Fruit fly (Drosophila melanogaster) whole organism, wandering third instar larva: ENCODE results near the gene AGO2.

Source experiments
- Abd-B ChIP-seq: fragments of >200 bp; optimal IDR thresholded peaks from 2 replicates; lab custom pipeline; 2017; ENCODE audit warnings: missing biosample characterization, missing genetic modification characterization
- CG32264 ChIP-seq: fragments of 200-800 bp; sonication (Bioruptor generic); optimal IDR thresholded peaks from 2 replicates; lab custom pipeline; 2016; ENCODE audit warnings: missing biosample characterization, missing genetic modification characterization
- CG9705 ChIP-seq: fragments of 200-800 bp; sonication (Bioruptor generic); optimal IDR thresholded peaks from 2 replicates; lab custom pipeline; 2018; ENCODE audit warnings: missing biosample characterization, mild to moderate bottlenecking, missing genetic modification characterization
- CrebA ChIP-seq: fragments of 200-800 bp; sonication (Bioruptor generic); optimal IDR thresholded peaks from 2 replicates; lab custom pipeline; 2016; ENCODE audit warnings: missing biosample characterization, mild to moderate bottlenecking, missing genetic modification characterization, borderline replicate concordance
- Dfd ChIP-seq: fragments of >200 bp; optimal IDR thresholded peaks from 2 replicates; lab custom pipeline; 2017; ENCODE audit warnings: missing biosample characterization, missing genetic modification characterization
- Dif ChIP-seq: fragments of 200-275, 200-300 bp; sonication (Bioruptor generic); optimal IDR thresholded peaks from 2 replicates; lab custom pipeline; 2018; ENCODE audit warnings: missing biosample characterization, missing genetic modification characterization; ENCODE audit not compliant: partially characterized antibody
- HLH106 ChIP-seq: fragments of 200-800 bp; optimal IDR thresholded peaks from 3 replicates; lab custom pipeline; 2019; ENCODE audit warnings: missing biosample characterization, mild to moderate bottlenecking, missing genetic modification characterization, moderate library complexity
- Hr83 ChIP-seq: fragments of 200-300 bp; sonication (Bioruptor generic); optimal IDR thresholded peaks from 2 replicates; lab custom pipeline; 2016; ENCODE audit warnings: missing biosample characterization, mild to moderate bottlenecking, missing genetic modification characterization, moderate library complexity; ENCODE audit not compliant: poor library complexity, severe bottlenecking
- Myc ChIP-seq: fragments of >200 bp; optimal IDR thresholded peaks from 2 replicates; lab custom pipeline; 2017
- N ChIP-seq: fragments of >200 bp; optimal IDR thresholded peaks from 2 replicates; lab custom pipeline; 2018; ENCODE audit warnings: missing biosample characterization, missing external identifiers, missing genetic modification characterization
- OdsH ChIP-seq: fragments of 200-800 bp; sonication (Bioruptor generic); optimal IDR thresholded peaks from 2 replicates; lab custom pipeline; 2016; ENCODE audit warnings: missing biosample characterization, mild to moderate bottlenecking, missing genetic modification characterization
- Rel ChIP-seq, 2 experiments: fragments of 200-800 bp; sonication (Bioruptor generic) in 1 of 2; optimal IDR thresholded peaks; 2 replicates in 1 of 2; 3 replicates in 1 of 2; lab custom pipeline; 2016 to 2019; ENCODE audit warnings: mild to moderate bottlenecking in 2 of 2, missing biosample characterization in 2 of 2, missing genetic modification characterization in 2 of 2, moderate library complexity in 1 of 2
- Sp1 ChIP-seq: fragments of 200-800 bp; sonication (Bioruptor generic); optimal IDR thresholded peaks from 3 replicates; lab custom pipeline; 2019; ENCODE audit warnings: missing biosample characterization, mild to moderate bottlenecking, missing genetic modification characterization, moderate library complexity
- br ChIP-seq: fragments of 200-800 bp; sonication (Bioruptor generic); optimal IDR thresholded peaks from 2 replicates; lab custom pipeline; 2016; ENCODE audit warnings: missing biosample characterization, missing genetic modification characterization
- brk ChIP-seq: fragments of 200-800 bp; sonication (Bioruptor generic); optimal IDR thresholded peaks from 2 replicates; lab custom pipeline; 2016; ENCODE audit warnings: missing biosample characterization, mild to moderate bottlenecking, missing genetic modification characterization
- dmrt93B ChIP-seq: fragments of 200-800 bp; sonication (Bioruptor generic); optimal IDR thresholded peaks from 2 replicates; lab custom pipeline; 2018; ENCODE audit warnings: missing biosample characterization, mild to moderate bottlenecking, missing genetic modification characterization
- dsf ChIP-seq: sonication (Bioruptor generic); optimal IDR thresholded peaks from 2 replicates; lab custom pipeline; 2016; ENCODE audit warnings: missing biosample characterization, missing genetic modification characterization, borderline replicate concordance
- foxo ChIP-seq, 2 experiments: fragments of 200-800 bp; sonication (Bioruptor generic); optimal IDR thresholded peaks; 2 replicates in 1 of 2; 3 replicates in 1 of 2; lab custom pipeline; 2016 to 2017; ENCODE audit warnings: missing biosample characterization in 2 of 2, missing genetic modification characterization in 2 of 2
- fru ChIP-seq: fragments of 200-800 bp; sonication (Bioruptor generic); optimal IDR thresholded peaks from 3 replicates; lab custom pipeline; 2016; ENCODE audit warnings: missing biosample characterization, mild to moderate bottlenecking, missing genetic modification characterization
- h ChIP-seq: fragments of 200-800 bp; sonication (Bioruptor generic); optimal IDR thresholded peaks from 3 replicates; lab custom pipeline; 2016; ENCODE audit warnings: missing biosample characterization, mild to moderate bottlenecking, missing genetic modification characterization
- jim ChIP-seq: fragments of 175-275, 200-325 bp; sonication (Bioruptor generic); optimal IDR thresholded peaks from 2 replicates; lab custom pipeline; 2016; ENCODE audit warnings: missing biosample characterization, mild to moderate bottlenecking, missing genetic modification characterization
- lola ChIP-seq: fragments of >200 bp; optimal IDR thresholded peaks from 2 replicates; lab custom pipeline; 2017; ENCODE audit warnings: missing biosample characterization, missing genetic modification characterization
- pan ChIP-seq: fragments of >200 bp; optimal IDR thresholded peaks from 2 replicates; lab custom pipeline; 2017
- psq ChIP-seq: fragments of 200-800 bp; sonication (Bioruptor generic); optimal IDR thresholded peaks from 3 replicates; lab custom pipeline; 2017; ENCODE audit warnings: missing biosample characterization, mild to moderate bottlenecking, missing genetic modification characterization, moderate library complexity
- rgr ChIP-seq: fragments of 200-800 bp; sonication (Bioruptor generic); optimal IDR thresholded peaks from 3 replicates; lab custom pipeline; 2016; ENCODE audit warnings: missing biosample characterization, mild to moderate bottlenecking, missing genetic modification characterization
- sage ChIP-seq: fragments of 200-800 bp; sonication (Bioruptor generic); optimal IDR thresholded peaks from 2 replicates; lab custom pipeline; 2016; ENCODE audit warnings: missing biosample characterization, mild to moderate bottlenecking, missing genetic modification characterization
- sv ChIP-seq: fragments of 200-800 bp; sonication (Bioruptor generic); optimal IDR thresholded peaks from 3 replicates; lab custom pipeline; 2016; ENCODE audit warnings: missing biosample characterization, missing genetic modification characterization
- tai ChIP-seq: sonication (Bioruptor generic); optimal IDR thresholded peaks from 2 replicates; lab custom pipeline; 2016; ENCODE audit warnings: missing biosample characterization, missing genetic modification characterization
- usp ChIP-seq: fragments of >200 bp; optimal IDR thresholded peaks from 2 replicates; lab custom pipeline; 2017; ENCODE audit warnings: missing biosample characterization, missing genetic modification characterization
- woc ChIP-seq: sonication (Bioruptor generic); optimal IDR thresholded peaks from 2 replicates; lab custom pipeline; 2016; ENCODE audit warnings: missing biosample characterization, mild to moderate bottlenecking, missing genetic modification characterization

AGO2 gene

DNA sequence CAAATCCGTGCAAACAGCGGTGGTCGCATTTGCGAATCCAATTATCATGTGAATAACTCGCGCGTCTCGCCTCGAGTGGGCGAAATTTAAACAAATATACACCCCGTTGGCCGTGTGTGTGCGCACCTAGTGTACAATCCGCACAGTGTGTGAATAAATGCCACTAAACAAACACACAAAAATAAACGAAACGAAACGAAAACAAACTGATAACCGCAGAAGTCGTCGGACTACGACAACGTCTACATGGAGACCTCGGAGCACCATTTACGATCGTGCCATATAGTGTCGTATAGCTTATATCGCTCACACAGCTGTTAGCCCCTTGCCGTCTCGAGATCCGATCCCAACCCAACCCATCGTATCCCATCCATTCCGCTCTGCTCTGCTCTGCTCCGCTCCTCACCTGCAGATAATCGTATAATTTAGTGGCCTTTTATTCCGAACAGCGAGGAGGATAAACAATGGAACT is 12.6 kb downstream of the AGO2 start:
- peak; percentile 66 for TF ChIP-seq psq (GFP tag; lab: Kevin White, UChicago)
- TF ChIP-seq h (GFP tag; lab: Kevin White, UChicago), result peak; percentile 66
- TF ChIP-seq sage (GFP tag; lab: Kevin White, UChicago), result no peak
- no peak for TF ChIP-seq N (GFP tag; lab: Kevin White, UChicago)
- TF ChIP-seq jim (GFP tag; lab: Kevin White, UChicago), result peak; percentile 28
- TF ChIP-seq Sp1 (GFP tag; lab: Kevin White, UChicago), result peak; percentile 55
- TF ChIP-seq Hr83, result peak; percentile 90
- no peak for TF ChIP-seq pan (lab: Kevin White, UChicago)
- peak; percentile 47 for TF ChIP-seq br (GFP tag; lab: Kevin White, UChicago)
- TF ChIP-seq Abd-B, result no peak
- peak; percentile 68 for TF ChIP-seq rgr (GFP tag; lab: Kevin White, UChicago)
- peak; percentile 36 for TF ChIP-seq Rel (GFP tag; optimal IDR thresholded peaks at IDR 0.05; lab: Kevin White, UChicago)
- TF ChIP-seq Rel (tag; optimal IDR thresholded peaks at IDR 0.05; lab: Kevin White, UChicago), result no peak
- TF ChIP-seq usp (GFP tag; lab: Kevin White, UChicago), result no peak
- peak; percentile 32 for TF ChIP-seq CG32264 (GFP tag; lab: Kevin White, UChicago)
- TF ChIP-seq OdsH, result peak; percentile 19
- no peak for TF ChIP-seq foxo (GFP tag; optimal IDR thresholded peaks at IDR 0.05; lab: Kevin White, UChicago)

DNA sequence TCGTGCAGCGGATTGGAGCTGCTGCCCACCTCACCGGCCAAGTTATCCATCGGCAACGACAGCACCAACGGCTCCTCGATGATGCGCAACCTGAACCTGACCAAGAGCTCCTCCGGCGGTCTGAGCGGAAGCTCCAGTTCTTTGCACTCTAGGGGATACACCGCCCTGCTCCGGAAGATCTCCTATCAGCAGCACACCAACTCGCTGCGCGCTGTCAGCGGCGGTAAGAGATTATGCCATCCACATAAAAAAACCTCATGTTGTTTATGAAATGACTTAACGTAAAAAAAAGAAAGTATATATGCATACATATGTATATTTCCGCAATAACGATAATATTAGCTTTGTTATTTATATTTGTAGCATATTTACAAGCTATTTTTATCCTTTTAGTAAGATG is 14.8 kb downstream of the AGO2 start:
- TF ChIP-seq Rel (GFP tag; optimal IDR thresholded peaks at IDR 0.05; lab: Kevin White, UChicago) (no peak), Rel (tag; optimal IDR thresholded peaks at IDR 0.05; lab: Kevin White, UChicago) (peak; percentile 77), Dif (GFP tag; lab: Kevin White, UChicago) (no peak), dmrt93B (GFP tag; lab: Kevin White, UChicago) (no peak)

DNA sequence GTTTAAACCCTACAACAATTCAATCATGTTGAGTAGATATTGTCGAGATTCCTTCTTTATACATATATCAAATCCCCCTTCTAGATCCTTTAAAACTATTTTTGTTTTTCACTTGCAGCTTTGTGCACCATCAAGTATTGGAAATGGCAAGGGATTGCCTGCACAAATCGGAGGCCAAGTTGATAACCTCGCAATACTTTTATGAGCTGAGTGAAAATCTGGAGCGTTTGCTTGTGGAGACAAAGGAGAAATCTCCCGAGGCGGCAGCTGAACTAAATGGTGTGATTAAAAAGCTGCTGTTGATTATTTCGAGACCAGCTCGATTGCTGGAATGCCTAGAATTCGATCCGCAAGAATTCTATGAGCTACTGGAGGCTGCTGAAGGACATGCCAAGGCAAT is 16.7 kb downstream of the AGO2 start:
- TF ChIP-seq Abd-B (no peak), CrebA (GFP tag; lab: Kevin White, UChicago) (no peak), Dfd (GFP tag; lab: Kevin White, UChicago) (no peak), tai (GFP tag; lab: Kevin White, UChicago) (no peak), sv (GFP tag; lab: Kevin White, UChicago) (no peak), sage (GFP tag; lab: Kevin White, UChicago) (no peak), N (GFP tag; lab: Kevin White, UChicago) (no peak), foxo (GFP tag; optimal IDR thresholded peaks at IDR 0.05; lab: Kevin White, UChicago) (no peak), dmrt93B (GFP tag; lab: Kevin White, UChicago) (no peak), dsf (no peak), CG9705 (no peak), woc (no peak), lola (GFP tag; lab: Kevin White, UChicago) (no peak), br (GFP tag; lab: Kevin White, UChicago) (no peak), HLH106 (tag; lab: Kevin White, UChicago) (no peak), jim (GFP tag; lab: Kevin White, UChicago) (no peak)

DNA sequence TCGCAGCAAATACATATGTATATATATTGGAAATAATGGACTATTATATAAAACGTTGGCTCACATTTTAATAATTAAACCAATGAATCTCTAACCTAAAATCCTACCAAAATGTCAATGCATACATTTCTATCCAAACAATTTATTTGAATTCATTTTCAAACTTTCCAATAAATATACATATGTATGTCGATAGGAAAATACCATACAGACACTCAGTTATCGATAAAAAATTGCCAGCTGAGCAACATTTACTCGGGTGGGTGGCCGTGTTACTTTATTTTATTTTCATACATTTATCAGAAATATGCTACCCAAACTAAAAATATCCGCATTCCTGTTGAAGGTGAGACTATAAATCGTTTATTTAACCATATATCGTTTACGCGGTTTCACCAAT is 22.4 kb downstream of the AGO2 start, which contains the start of gene Ufsp2:
Ufsp2 (plus strand) TSS at position 214 of the 400 bp plus-strand sequence.
- TF ChIP-seq Hr83 (no peak), CG32264 (GFP tag; lab: Kevin White, UChicago) (no peak), Rel (GFP tag; optimal IDR thresholded peaks at IDR 0.05; lab: Kevin White, UChicago) (no peak), Rel (tag; optimal IDR thresholded peaks at IDR 0.05; lab: Kevin White, UChicago) (no peak), foxo (GFP tag; optimal IDR thresholded peaks at IDR 0.05; lab: Kevin White, UChicago) (no peak), fru (GFP tag; lab: Kevin White, UChicago) (no peak), Myc (lab: Kevin White, UChicago) (no peak), lola (GFP tag; lab: Kevin White, UChicago) (no peak), dsf (no peak), CrebA (GFP tag; lab: Kevin White, UChicago) (no peak), brk (GFP tag; lab: Kevin White, UChicago) (no peak), h (GFP tag; lab: Kevin White, UChicago) (no peak), OdsH (no peak), Dfd (GFP tag; lab: Kevin White, UChicago) (no peak), Sp1 (GFP tag; lab: Kevin White, UChicago) (no peak), br (GFP tag; lab: Kevin White, UChicago) (no peak), CG9705 (no peak), sage (GFP tag; lab: Kevin White, UChicago) (no peak)
- TF ChIP-seq, all 38 proteins: peak for 0
